Fruit fly (Drosophila melanogaster) whole organism, prepupa: ENCODE data around the gene CG10646.

Source experiments
- Blimp-1 ChIP-seq: fragments of 200-800 bp; sonication (Bioruptor generic); optimal IDR thresholded peaks from 3 replicates; lab custom pipeline; 2017; ENCODE audit warnings: missing biosample characterization, missing genetic modification characterization, mild to moderate bottlenecking, moderate library complexity, missing genetic modification reagents
- CG10631 ChIP-seq: fragments of 200-800 bp; sonication (Bioruptor generic); optimal IDR thresholded peaks from 2 replicates; lab custom pipeline; 2016; ENCODE audit warnings: missing biosample characterization, missing genetic modification characterization
- CG11294 ChIP-seq: fragments of 200-800 bp; sonication (Bioruptor generic); IDR thresholded peaks from 2 replicates; pipeline ENCODE4 v1.3.6; 2022; ENCODE audit warnings: missing biosample characterization, missing genetic modification characterization
- CG11762 ChIP-seq: fragments of 200-800 bp; sonication (Bioruptor generic); optimal IDR thresholded peaks from 3 replicates; lab custom pipeline; 2016; ENCODE audit warnings: missing biosample characterization, missing genetic modification characterization; ENCODE audit not compliant: insufficient read depth
- CG11902 ChIP-seq: fragments of 200-800 bp; sonication (Bioruptor generic); optimal IDR thresholded peaks from 3 replicates; lab custom pipeline; 2016; ENCODE audit warnings: missing biosample characterization, missing genetic modification characterization
- CG15336 ChIP-seq: fragments of 200-800 bp; sonication (Bioruptor generic); IDR thresholded peaks from 2 replicates; pipeline ENCODE4 v1.3.6; 2022; ENCODE audit warnings: missing biosample characterization, missing genetic modification characterization
- CG1621 ChIP-seq: fragments of 200-800 bp; sonication (Bioruptor generic); optimal IDR thresholded peaks from 3 replicates; lab custom pipeline; 2018; ENCODE audit warnings: missing biosample characterization, mild to moderate bottlenecking, missing genetic modification characterization
- CG16779 ChIP-seq: fragments of 200-800 bp; sonication (Bioruptor generic); optimal IDR thresholded peaks from 3 replicates; lab custom pipeline; 2017; ENCODE audit warnings: missing biosample characterization, mild to moderate bottlenecking, missing genetic modification characterization
- CG32006 ChIP-seq: fragments of 200-800 bp; sonication (Bioruptor generic); optimal IDR thresholded peaks from 3 replicates; lab custom pipeline; 2017; ENCODE audit warnings: missing biosample characterization, mild to moderate bottlenecking, missing genetic modification characterization
- CG34406 ChIP-seq: fragments of 200-800 bp; sonication (Bioruptor generic); optimal IDR thresholded peaks from 3 replicates; lab custom pipeline; 2016; ENCODE audit warnings: missing biosample characterization, missing genetic modification characterization
- CG3919 ChIP-seq: fragments of 200-800 bp; sonication (Bioruptor generic); optimal IDR thresholded peaks from 3 replicates; lab custom pipeline; 2016; ENCODE audit warnings: missing biosample characterization, missing genetic modification characterization
- CG6163 ChIP-seq: fragments of 200-800 bp; sonication (Bioruptor generic); IDR thresholded peaks from 3 replicates; pipeline ENCODE4 v1.3.6; 2022; ENCODE audit warnings: missing biosample characterization, missing genetic modification characterization
- CG6276 ChIP-seq: fragments of 200-800 bp; sonication (Bioruptor generic); optimal IDR thresholded peaks from 2 replicates; lab custom pipeline; 2017; ENCODE audit warnings: missing biosample characterization, mild to moderate bottlenecking, missing genetic modification characterization
- CG6792 ChIP-seq: fragments of 200-800 bp; sonication (Bioruptor generic); optimal IDR thresholded peaks from 3 replicates; lab custom pipeline; 2016; ENCODE audit warnings: missing biosample characterization, missing genetic modification characterization
- CG6808 ChIP-seq: fragments of 200-800 bp; sonication (Bioruptor generic); optimal IDR thresholded peaks from 3 replicates; lab custom pipeline; 2017; ENCODE audit warnings: missing biosample characterization, missing genetic modification characterization, mild to moderate bottlenecking, moderate library complexity, missing genetic modification reagents
- CG6854 ChIP-seq: fragments of 200-800 bp; sonication (Bioruptor generic); optimal IDR thresholded peaks from 2 replicates; lab custom pipeline; 2017; ENCODE audit warnings: missing biosample characterization, mild to moderate bottlenecking, missing genetic modification characterization
- CG7368 ChIP-seq: fragments of 200-800 bp; sonication (Bioruptor generic); optimal IDR thresholded peaks from 3 replicates; lab custom pipeline; 2016; ENCODE audit warnings: missing biosample characterization, missing genetic modification characterization
- CG8319 ChIP-seq: fragments of 200-800 bp; sonication (Bioruptor generic); optimal IDR thresholded peaks from 3 replicates; lab custom pipeline; 2016; ENCODE audit warnings: missing biosample characterization, missing genetic modification characterization
- Eip75B ChIP-seq: fragments of 200-800 bp; sonication (Bioruptor generic); optimal IDR thresholded peaks from 3 replicates; lab custom pipeline; 2016; ENCODE audit warnings: missing biosample characterization, missing genetic modification characterization
- Eip78C ChIP-seq: fragments of 200-800 bp; sonication (Bioruptor generic); peaks from one replicate; lab custom pipeline; 2016; ENCODE audit warnings: missing biosample characterization, missing genetic modification characterization
- Eip93F ChIP-seq: fragments of 200-800 bp; sonication (Bioruptor generic); optimal IDR thresholded peaks from 2 replicates; lab custom pipeline; 2016; ENCODE audit warnings: missing biosample characterization, mild to moderate bottlenecking, missing genetic modification characterization
- Ets21C ChIP-seq: fragments of 200-800 bp; sonication (Bioruptor generic); optimal IDR thresholded peaks from 3 replicates; lab custom pipeline; 2016; ENCODE audit warnings: missing biosample characterization, missing genetic modification characterization
- Gug ChIP-seq: fragments of 200-800 bp; sonication (Bioruptor generic); IDR thresholded peaks from 2 replicates; pipeline ENCODE4 v1.3.6; 2022; ENCODE audit warnings: missing biosample characterization, missing genetic modification characterization
- Hr38 ChIP-seq: sonication (Bioruptor generic); optimal IDR thresholded peaks from 2 replicates; lab custom pipeline; 2016; ENCODE audit warnings: missing biosample characterization, missing genetic modification characterization
- Hr4 ChIP-seq: fragments of 200-800 bp; sonication (Bioruptor generic); optimal IDR thresholded peaks from 3 replicates; lab custom pipeline; 2016; ENCODE audit warnings: missing biosample characterization, missing genetic modification characterization
- Met ChIP-seq: fragments of 200-800 bp; sonication (Bioruptor generic); optimal IDR thresholded peaks from 3 replicates; lab custom pipeline; 2016; ENCODE audit warnings: missing biosample characterization, missing genetic modification characterization
- OdsH ChIP-seq: fragments of 200-800 bp; sonication (Bioruptor generic); optimal IDR thresholded peaks from 3 replicates; lab custom pipeline; 2016; ENCODE audit warnings: missing biosample characterization, missing genetic modification characterization
- Sox14 ChIP-seq: fragments of 200-800 bp; sonication (Bioruptor generic); optimal IDR thresholded peaks from 3 replicates; lab custom pipeline; 2016; ENCODE audit warnings: missing biosample characterization, missing genetic modification characterization
- achi ChIP-seq: fragments of 200-800 bp; sonication (Bioruptor generic); optimal IDR thresholded peaks from 3 replicates; lab custom pipeline; 2016; ENCODE audit warnings: missing biosample characterization, missing genetic modification characterization
- acj6 ChIP-seq: fragments of 200-800 bp; sonication (Bioruptor generic); optimal IDR thresholded peaks from 3 replicates; lab custom pipeline; 2016; ENCODE audit warnings: missing biosample characterization, missing genetic modification characterization
- cyc ChIP-seq: fragments of 200-800 bp; sonication (Bioruptor generic); optimal IDR thresholded peaks from 3 replicates; lab custom pipeline; 2016; ENCODE audit warnings: missing biosample characterization, missing genetic modification characterization
- eg ChIP-seq: fragments of 200-800 bp; sonication (Bioruptor generic); IDR thresholded peaks from 3 replicates; pipeline ENCODE4 v1.3.6; 2022; ENCODE audit warnings: missing biosample characterization, missing genetic modification characterization
- esn ChIP-seq: fragments of 200-800 bp; sonication (Bioruptor generic); optimal IDR thresholded peaks from 2 replicates; lab custom pipeline; 2016; ENCODE audit warnings: missing biosample characterization, mild to moderate bottlenecking, missing genetic modification characterization, moderate library complexity
- fd59A ChIP-seq: fragments of 200-800 bp; sonication (Bioruptor generic); optimal IDR thresholded peaks from 2 replicates; lab custom pipeline; 2017; ENCODE audit warnings: missing biosample characterization, mild to moderate bottlenecking, missing genetic modification characterization, missing genetic modification reagents
- fd85E ChIP-seq: fragments of 200-800 bp; sonication (Bioruptor generic); optimal IDR thresholded peaks from 3 replicates; lab custom pipeline; 2016; ENCODE audit warnings: missing biosample characterization, missing genetic modification characterization
- fkh ChIP-seq: fragments of 200-800 bp; sonication (Bioruptor generic); optimal IDR thresholded peaks from 3 replicates; lab custom pipeline; 2017; ENCODE audit warnings: missing biosample characterization, mild to moderate bottlenecking, missing genetic modification characterization, moderate library complexity
- lz ChIP-seq: fragments of 200-800 bp; sonication (Bioruptor generic); optimal IDR thresholded peaks from 3 replicates; lab custom pipeline; 2016; ENCODE audit warnings: missing biosample characterization, missing genetic modification characterization
- pdm3 ChIP-seq: fragments of 200-800 bp; sonication (Bioruptor generic); optimal IDR thresholded peaks from 3 replicates; lab custom pipeline; 2016; ENCODE audit warnings: missing biosample characterization, missing genetic modification characterization
- salr ChIP-seq, 2 experiments: fragments of 200-800 bp; sonication (Bioruptor generic); optimal IDR thresholded peaks; 3 replicates each; lab custom pipeline; 2016 to 2018; ENCODE audit warnings: missing biosample characterization in 2 of 2, missing genetic modification characterization in 2 of 2, mild to moderate bottlenecking in 1 of 2
- spab ChIP-seq: fragments of 200-800 bp; sonication (Bioruptor generic); optimal IDR thresholded peaks from 2 replicates; lab custom pipeline; 2017; ENCODE audit warnings: missing biosample characterization, mild to moderate bottlenecking, missing genetic modification characterization, missing genetic modification reagents
- ss ChIP-seq, 2 experiments: fragments of 200-800 bp; sonication (Bioruptor generic); optimal IDR thresholded peaks; 2 replicates in 1 of 2; 3 replicates in 1 of 2; lab custom pipeline; 2017 to 2018; ENCODE audit warnings: mild to moderate bottlenecking in 2 of 2, missing biosample characterization in 2 of 2, missing genetic modification characterization in 2 of 2, moderate library complexity in 1 of 2
- svp ChIP-seq: fragments of 200-800 bp; sonication (Bioruptor generic); peaks from one replicate; lab custom pipeline; 2016; ENCODE audit warnings: missing biosample characterization, missing genetic modification characterization
- vri ChIP-seq: fragments of 200-800 bp; sonication (Bioruptor generic); optimal IDR thresholded peaks from 3 replicates; lab custom pipeline; 2016; ENCODE audit warnings: missing biosample characterization, mild to moderate bottlenecking, missing genetic modification characterization

CG10646 gene

dm6 chr3L:12486175-12486574, 17.5 kb downstream of the CG10646 start:
- TF ChIP-seq cyc (GFP tag; lab: Kevin White, UChicago) (no peak), CG11294 (GFP tag; lab: Robert Waterston, UW) (no peak), Sox14 (GFP tag; lab: Kevin White, UChicago) (no peak), fd85E (GFP tag; lab: Kevin White, UChicago) (no peak), svp (GFP tag; lab: Kevin White, UChicago) (no peak), achi (no peak), CG34406 (no peak)

- peak; percentile 38 for TF ChIP-seq OdsH (GFP tag; lab: Kevin White, UChicago)
- TF ChIP-seq CG11762 (GFP tag; lab: Kevin White, UChicago), result no peak
- peak; percentile 25 for TF ChIP-seq acj6 (GFP tag; lab: Kevin White, UChicago)
- peak; percentile 2 for TF ChIP-seq CG16779 (tag; lab: Kevin White, UChicago)
- no peak for TF ChIP-seq vri
- TF ChIP-seq cyc (GFP tag; lab: Kevin White, UChicago), result no peak
- TF ChIP-seq CG3919 (GFP tag; lab: Kevin White, UChicago), result peak; percentile 7
- TF ChIP-seq CG7368 (GFP tag; lab: Kevin White, UChicago), result no peak
- peak; percentile 53 for TF ChIP-seq CG15336 (GFP tag; lab: Robert Waterston, UW)
- peak; percentile 79 for TF ChIP-seq Eip78C (GFP tag; lab: Kevin White, UChicago)
- peak; percentile 13 for TF ChIP-seq Eip75B
- TF ChIP-seq Met (GFP tag; lab: Kevin White, UChicago), result peak; percentile 9
- TF ChIP-seq achi, result peak; percentile 7
- TF ChIP-seq Hr4 (GFP tag; lab: Kevin White, UChicago), result peak; percentile 46
- peak; percentile 76 for TF ChIP-seq svp (GFP tag; lab: Kevin White, UChicago)
- no peak for TF ChIP-seq spab (GFP tag; lab: Kevin White, UChicago)
- peak; percentile 12 for TF ChIP-seq CG6276 (GFP tag; lab: Kevin White, UChicago)
- peak; percentile 1 for TF ChIP-seq CG34406
- peak; percentile 1 for TF ChIP-seq esn (GFP tag; lab: Kevin White, UChicago)
- peak; percentile 57 for TF ChIP-seq CG6163 (GFP tag; lab: Robert Waterston, UW)
- peak; percentile 2 for TF ChIP-seq fkh (GFP tag; lab: Kevin White, UChicago)
- TF ChIP-seq CG32006 (GFP tag; lab: Kevin White, UChicago), result peak; percentile 37
- peak; percentile 31 for TF ChIP-seq pdm3
- no peak for TF ChIP-seq CG6854 (GFP tag; lab: Kevin White, UChicago)
- TF ChIP-seq Gug (GFP tag; lab: Robert Waterston, UW), result peak; percentile 23; the same call in 1 of the 2 replicates
- no peak for TF ChIP-seq ss (GFP tag; optimal IDR thresholded peaks at IDR 0.05; lab: Kevin White, UChicago)
- TF ChIP-seq, all 60 proteins: peak for 19
These were observed 18.7 kb downstream of the CG10646 start, which contains the start of gene CG10663 for dm6 chr3L:12484948-12485347. TSS of gene CG10663 (minus strand) at chr3L:12485035.

dm6 chr3L:12484464-12484863, 19.2 kb downstream of the CG10646 start:
- TF ChIP-seq CG10631 (no peak), Hr4 (GFP tag; lab: Kevin White, UChicago) (no peak), eg (0 out of 3 replicates have a peak, but pooled peaks have one; percentile 23), CG11902 (GFP tag; lab: Kevin White, UChicago) (no peak), Eip78C (GFP tag; lab: Kevin White, UChicago) (peak; percentile 24), Eip93F (GFP tag; lab: Kevin White, UChicago) (no peak), CG3919 (GFP tag; lab: Kevin White, UChicago) (no peak), CG6808 (GFP tag; lab: Kevin White, UChicago) (peak; percentile 91), CG32006 (GFP tag; lab: Kevin White, UChicago) (no peak)

- no peak for TF ChIP-seq Blimp-1 (GFP tag; lab: Kevin White, UChicago)
- TF ChIP-seq CG8319, result peak; percentile 42
- TF ChIP-seq esn (GFP tag; lab: Kevin White, UChicago), result peak; percentile 54
- peak; percentile 74 for TF ChIP-seq CG10631
- peak; percentile 73 for TF ChIP-seq Gug (GFP tag; lab: Robert Waterston, UW)
- TF ChIP-seq svp (GFP tag; lab: Kevin White, UChicago), result no peak
- peak in 1 of 2 experiments; percentile 85 for TF ChIP-seq salr (GFP tag; optimal IDR thresholded peaks at IDR 0.05; lab: Kevin White, UChicago)
- peak; percentile 47 for TF ChIP-seq lz (GFP tag; lab: Kevin White, UChicago)
- TF ChIP-seq ss (GFP tag; optimal IDR thresholded peaks at IDR 0.05; lab: Kevin White, UChicago), result peak in 1 of 2 experiments; percentile 9
- TF ChIP-seq Hr38 (GFP tag; lab: Kevin White, UChicago), result no peak
- TF ChIP-seq Ets21C (GFP tag; lab: Kevin White, UChicago), result no peak
- peak; percentile 60 for TF ChIP-seq CG11762 (GFP tag; lab: Kevin White, UChicago)
- TF ChIP-seq acj6 (GFP tag; lab: Kevin White, UChicago), result peak; percentile 79
- TF ChIP-seq CG6276 (GFP tag; lab: Kevin White, UChicago), result peak; percentile 90
- TF ChIP-seq CG6163 (GFP tag; lab: Robert Waterston, UW), result peak; percentile 81
- peak; percentile 46 for TF ChIP-seq CG6792 (GFP tag; lab: Kevin White, UChicago)
- TF ChIP-seq CG6854 (GFP tag; lab: Kevin White, UChicago), result no peak
- peak; percentile 40 for TF ChIP-seq CG34406
- TF ChIP-seq achi, result peak; percentile 77
- TF ChIP-seq fd59A (GFP tag; lab: Kevin White, UChicago), result peak; percentile 55
- TF ChIP-seq CG16779 (tag; lab: Kevin White, UChicago), result peak; percentile 28
- no peak for TF ChIP-seq fkh (GFP tag; lab: Kevin White, UChicago)
- peak; percentile 9 for TF ChIP-seq CG1621
These were observed 20.8 kb downstream of the CG10646 start for dm6 chr3L:12482917-12483316.
